Worm (Caenorhabditis elegans): ENCODE data around the gene ZK757.2.

Gene ZK757.2

ce11 chrIII:9867780-9868503 lies 10.8 kb downstream of the ZK757.2 start, which contains the start of gene dhhc-4:
Gene dhhc-4 (minus strand): TSS chrIII:9867792.
- TF ChIP-seq B0310.2 (tag; optimal IDR thresholded peaks at IDR 0.05) = no peak
- peak; percentile 79 for TF ChIP-seq pes-1 (GFP tag; IDR thresholded peaks at IDR 0.05)
- TF ChIP-seq tbx-37 (GFP tag; conservative IDR thresholded peaks at IDR 0.05) = peak; percentile 80
- no peak for TF ChIP-seq scrt-1 (GFP tag; IDR thresholded peaks at IDR 0.05)
- TF ChIP-seq tbx-11 (GFP tag; IDR thresholded peaks at IDR 0.05) = no peak
- TF ChIP-seq ceh-13 (GFP tag; optimal IDR thresholded peaks at IDR 0.05) = peak; percentile 1
- TF ChIP-seq ceh-36 (tag; optimal IDR thresholded peaks at IDR 0.05) = no peak
- TF ChIP-seq hnd-1 (tag; optimal IDR thresholded peaks at IDR 0.05) = no peak

- TF ChIP-seq hnd-1 (tag; optimal IDR thresholded peaks at IDR 0.05) (no peak), ama-1 (optimal IDR thresholded peaks at IDR 0.05) (no peak), tbx-11 (GFP tag; IDR thresholded peaks at IDR 0.05) (no peak), aly-1 (tag; optimal IDR thresholded peaks at IDR 0.05) (no peak), ceh-36 (tag; optimal IDR thresholded peaks at IDR 0.05) (no peak), ceh-13 (GFP tag; optimal IDR thresholded peaks at IDR 0.05) (no peak), pes-1 (GFP tag; IDR thresholded peaks at IDR 0.05) (no peak), hmg-4 (GFP tag; optimal IDR thresholded peaks at IDR 0.05) (no peak), tbx-37 (GFP tag; conservative IDR thresholded peaks at IDR 0.05) (no peak)
Measured at ce11 chrIII:9867352-9867751, 11.4 kb downstream of the ZK757.2 start.

- TF ChIP-seq ama-1 (optimal IDR thresholded peaks at IDR 0.05) = no peak
- TF ChIP-seq hmbx-1 (tag; optimal IDR thresholded peaks at IDR 0.05) = no peak
- TF ChIP-seq ets-7 (tag; optimal IDR thresholded peaks at IDR 0.05) = no peak
- TF ChIP-seq aly-1 (tag; optimal IDR thresholded peaks at IDR 0.05) = no peak
- TF ChIP-seq flt-1 (GFP tag; IDR thresholded peaks at IDR 0.05) = no peak
- no peak for TF ChIP-seq tbx-11 (GFP tag; IDR thresholded peaks at IDR 0.05)
- TF ChIP-seq scrt-1 (GFP tag; IDR thresholded peaks at IDR 0.05) = no peak
- TF ChIP-seq ceh-13 (GFP tag; optimal IDR thresholded peaks at IDR 0.05) = no peak
- TF ChIP-seq F13C5.2 (tag; optimal IDR thresholded peaks at IDR 0.05) = no peak
- no peak for TF ChIP-seq sea-1 (GFP tag; conservative IDR thresholded peaks at IDR 0.05)
- TF ChIP-seq ceh-36 (tag; optimal IDR thresholded peaks at IDR 0.05) = no peak
- TF ChIP-seq hnd-1 (tag; optimal IDR thresholded peaks at IDR 0.05) = no peak
- no peak for TF ChIP-seq hmg-4 (GFP tag; optimal IDR thresholded peaks at IDR 0.05)
- no peak for TF ChIP-seq pes-1 (GFP tag; IDR thresholded peaks at IDR 0.05)
- no peak for TF ChIP-seq B0310.2 (tag; optimal IDR thresholded peaks at IDR 0.05)
- no peak for TF ChIP-seq tra-4 (tag; optimal IDR thresholded peaks at IDR 0.05)
Measured at ce11 chrIII:9862469-9862868, 16.3 kb downstream of the ZK757.2 start.

ce11 chrIII:9861470-9862342 lies 17.0 kb downstream of the ZK757.2 start:
- peak; percentile 84 for TF ChIP-seq ets-7 (tag; optimal IDR thresholded peaks at IDR 0.05)
- TF ChIP-seq hmbx-1 (tag; optimal IDR thresholded peaks at IDR 0.05) = peak; percentile 78
- TF ChIP-seq tbx-11 (GFP tag; IDR thresholded peaks at IDR 0.05) = peak; percentile 93
- TF ChIP-seq B0310.2 (tag; optimal IDR thresholded peaks at IDR 0.05) = peak; percentile 83
- no peak for TF ChIP-seq ama-1 (optimal IDR thresholded peaks at IDR 0.05)
- TF ChIP-seq hmg-4 (GFP tag; optimal IDR thresholded peaks at IDR 0.05) = peak; percentile 91
- TF ChIP-seq pes-1 (GFP tag; IDR thresholded peaks at IDR 0.05) = peak; percentile 95
- TF ChIP-seq flt-1 (GFP tag; IDR thresholded peaks at IDR 0.05) = peak; percentile 91
- TF ChIP-seq ceh-13 (GFP tag; optimal IDR thresholded peaks at IDR 0.05) = peak; percentile 67
- peak; percentile 84 for TF ChIP-seq F13C5.2 (tag; optimal IDR thresholded peaks at IDR 0.05)
- peak; percentile 94 for TF ChIP-seq scrt-1 (GFP tag; IDR thresholded peaks at IDR 0.05)
- TF ChIP-seq tbx-37 (GFP tag; conservative IDR thresholded peaks at IDR 0.05) = peak; percentile 94
- peak; percentile 45 for TF ChIP-seq tra-4 (tag; optimal IDR thresholded peaks at IDR 0.05)
- peak; percentile 86 for TF ChIP-seq aly-1 (tag; optimal IDR thresholded peaks at IDR 0.05)
- peak; percentile 77 for TF ChIP-seq hnd-1 (tag; optimal IDR thresholded peaks at IDR 0.05)
- TF ChIP-seq sea-1 (GFP tag; conservative IDR thresholded peaks at IDR 0.05) = peak; percentile 88
- TF ChIP-seq ceh-36 (tag; optimal IDR thresholded peaks at IDR 0.05) = peak; percentile 86

ce11 chrIII:9860201-9860780 lies 18.4 kb downstream of the ZK757.2 start, which contains the start of gene twk-48:
Gene twk-48 (plus strand): TSS chrIII:9860730.
- no peak for TF ChIP-seq tbx-37 (GFP tag; conservative IDR thresholded peaks at IDR 0.05)

- TF ChIP-seq aly-1 (tag; optimal IDR thresholded peaks at IDR 0.05) = no peak
- TF ChIP-seq tbx-37 (GFP tag; conservative IDR thresholded peaks at IDR 0.05) = no peak
- no peak for TF ChIP-seq ceh-13 (GFP tag; optimal IDR thresholded peaks at IDR 0.05)
Measured at ce11 chrIII:9859133-9859775, 19.5 kb downstream of the ZK757.2 start, which contains the start of gene gpdh-2. Gene gpdh-2 (minus strand): TSS chrIII:9859183.

- TF ChIP-seq aly-1 (tag; optimal IDR thresholded peaks at IDR 0.05) (no peak), tra-4 (tag; optimal IDR thresholded peaks at IDR 0.05) (no peak), pes-1 (GFP tag; IDR thresholded peaks at IDR 0.05) (no peak), B0310.2 (tag; optimal IDR thresholded peaks at IDR 0.05) (no peak), scrt-1 (GFP tag; IDR thresholded peaks at IDR 0.05) (no peak), hnd-1 (tag; optimal IDR thresholded peaks at IDR 0.05) (no peak), sea-1 (GFP tag; conservative IDR thresholded peaks at IDR 0.05) (no peak), ama-1 (optimal IDR thresholded peaks at IDR 0.05) (no peak), ets-7 (tag; optimal IDR thresholded peaks at IDR 0.05) (no peak), ceh-36 (tag; optimal IDR thresholded peaks at IDR 0.05) (no peak), ceh-13 (GFP tag; optimal IDR thresholded peaks at IDR 0.05) (no peak)
Measured at ce11 chrIII:9858061-9858460, 20.7 kb downstream of the ZK757.2 start.

All from whole organism, early embryonic.